Fruit fly (Drosophila melanogaster) whole organism, embryonic: Measurements from ENCODE around the gene Mst77F.

Experiments
- Blimp-1 ChIP-seq: fragments of 200-800 bp; sonication (Bioruptor generic); optimal IDR thresholded peaks from 3 replicates; lab custom pipeline; 2018; ENCODE audit warnings: missing biosample characterization, missing genetic modification characterization, mild to moderate bottlenecking, moderate library complexity, missing genetic modification reagents
- CG1024 ChIP-seq: fragments of 200-800 bp; sonication (Bioruptor generic); IDR thresholded peaks from 2 replicates; pipeline ENCODE4 v1.3.6; 2022; ENCODE audit warnings: missing biosample characterization, missing genetic modification characterization
- CG10274 ChIP-seq: fragments of 200-800 bp; sonication (Bioruptor generic); optimal IDR thresholded peaks from 3 replicates; lab custom pipeline; 2017; ENCODE audit warnings: missing biosample characterization, mild to moderate bottlenecking, missing genetic modification characterization
- CG10543 ChIP-seq: fragments of 200-800 bp; sonication (Bioruptor generic); optimal IDR thresholded peaks from 3 replicates; lab custom pipeline; 2017; ENCODE audit warnings: missing biosample characterization, mild to moderate bottlenecking, missing genetic modification characterization, moderate library complexity
- CG11696 ChIP-seq: fragments of 200-800 bp; sonication (Bioruptor generic); IDR thresholded peaks from 2 replicates; pipeline ENCODE4 v1.3.6; 2022; ENCODE audit warnings: missing biosample characterization, missing genetic modification characterization
- CG13296 ChIP-seq: fragments of 200-800 bp; sonication (Bioruptor generic); optimal IDR thresholded peaks from 3 replicates; lab custom pipeline; 2018; ENCODE audit warnings: missing biosample characterization, mild to moderate bottlenecking, missing genetic modification characterization
- CG13894 ChIP-seq: fragments of 200-800 bp; sonication (Bioruptor generic); optimal IDR thresholded peaks from 3 replicates; lab custom pipeline; 2018; ENCODE audit warnings: missing biosample characterization, mild to moderate bottlenecking, missing genetic modification characterization, moderate library complexity
- CG14667 ChIP-seq: fragments of 200-800 bp; sonication (Bioruptor generic); IDR thresholded peaks from 2 replicates; pipeline ENCODE4 v1.3.6; 2022; ENCODE audit warnings: missing biosample characterization, missing genetic modification characterization
- CG15073 ChIP-seq: fragments of 200-800 bp; sonication (Bioruptor generic); optimal IDR thresholded peaks from 2 replicates; lab custom pipeline; 2016; ENCODE audit warnings: missing biosample characterization, missing genetic modification characterization
- CG15479 ChIP-seq: fragments of 200-800 bp; sonication (Bioruptor generic); optimal IDR thresholded peaks from 3 replicates; lab custom pipeline; 2019; ENCODE audit warnings: missing biosample characterization, mild to moderate bottlenecking, missing genetic modification characterization, moderate library complexity
- CG15696 ChIP-seq: fragments of 200-800 bp; sonication (Bioruptor generic); optimal IDR thresholded peaks from 2 replicates; lab custom pipeline; 2019; ENCODE audit warnings: missing biosample characterization, mild to moderate bottlenecking, missing genetic modification characterization, moderate library complexity
- CG17186 ChIP-seq: fragments of 200-800 bp; sonication (Bioruptor generic); optimal IDR thresholded peaks from 3 replicates; lab custom pipeline; 2017; ENCODE audit warnings: missing biosample characterization, missing genetic modification reagents, missing genetic modification characterization
- CG17802 ChIP-seq: fragments of 200-800 bp; sonication (Bioruptor generic); optimal IDR thresholded peaks from 2 replicates; lab custom pipeline; 2018; ENCODE audit warnings: missing biosample characterization, mild to moderate bottlenecking, missing genetic modification characterization, moderate library complexity
- CG18476 ChIP-seq: fragments of 200-800 bp; sonication (Bioruptor generic); optimal IDR thresholded peaks from 2 replicates; lab custom pipeline; 2016; ENCODE audit warnings: missing biosample characterization, mild to moderate bottlenecking, missing genetic modification characterization
- CG18599 ChIP-seq: fragments of 200-800 bp; sonication (Bioruptor generic); optimal IDR thresholded peaks from 3 replicates; lab custom pipeline; 2017; ENCODE audit warnings: missing biosample characterization, missing genetic modification characterization, mild to moderate bottlenecking, moderate library complexity, missing genetic modification reagents
- CG2199 ChIP-seq: fragments of 200-800 bp; sonication (Bioruptor generic); IDR thresholded peaks from 3 replicates; pipeline ENCODE4 v1.3.6; 2022; ENCODE audit warnings: missing biosample characterization, missing genetic modification characterization
- CG3163 ChIP-seq: fragments of 200-800 bp; sonication (Bioruptor generic); optimal IDR thresholded peaks from 3 replicates; lab custom pipeline; 2016; ENCODE audit warnings: missing biosample characterization, missing genetic modification characterization
- CG32532 ChIP-seq: fragments of 200-800 bp; sonication (Bioruptor generic); IDR thresholded peaks from 2 replicates; pipeline ENCODE4 v1.3.6; 2022; ENCODE audit warnings: missing biosample characterization, missing genetic modification characterization
- CG4282 ChIP-seq: fragments of 200-800 bp; sonication (Bioruptor generic); optimal IDR thresholded peaks from 2 replicates; lab custom pipeline; 2016; ENCODE audit warnings: missing biosample characterization, missing genetic modification characterization
- CG5953 ChIP-seq: fragments of 200-800 bp; sonication (Bioruptor generic); IDR thresholded peaks from 2 replicates; pipeline ENCODE4 v1.3.6; 2022; ENCODE audit warnings: missing biosample characterization, missing genetic modification characterization
- CG6654 ChIP-seq: fragments of 200-800 bp; sonication (Bioruptor generic); optimal IDR thresholded peaks from 2 replicates; lab custom pipeline; 2017; ENCODE audit warnings: missing biosample characterization, mild to moderate bottlenecking, missing genetic modification characterization
- CG8478 ChIP-seq: fragments of >200 bp; optimal IDR thresholded peaks from 2 replicates; lab custom pipeline; 2018
- CG8765 ChIP-seq: fragments of 200-800 bp; sonication (Bioruptor generic); IDR thresholded peaks from 2 replicates; pipeline ENCODE4 v1.3.6; 2022; ENCODE audit warnings: missing biosample characterization, missing genetic modification characterization
- CG8944 ChIP-seq: fragments of 200-800 bp; sonication (Bioruptor generic); optimal IDR thresholded peaks from 3 replicates; lab custom pipeline; 2016; ENCODE audit warnings: missing biosample characterization, missing genetic modification characterization
- Camta ChIP-seq: fragments of 200-800 bp; sonication (Bioruptor generic); optimal IDR thresholded peaks from 2 replicates; lab custom pipeline; 2016; ENCODE audit warnings: missing biosample characterization, missing genetic modification characterization
- Drgx ChIP-seq: fragments of 200-800 bp; sonication (Bioruptor generic); IDR thresholded peaks from 2 replicates; pipeline ENCODE4 v1.3.6; 2022; ENCODE audit warnings: missing biosample characterization, missing genetic modification characterization
- Ets97D ChIP-seq: fragments of 200-800 bp; sonication (Bioruptor generic); optimal IDR thresholded peaks from 3 replicates; lab custom pipeline; 2016; ENCODE audit warnings: missing biosample characterization, missing genetic modification characterization
- Fer3 ChIP-seq: fragments of 200-800 bp; sonication (Bioruptor generic); optimal IDR thresholded peaks from 2 replicates; lab custom pipeline; 2018; ENCODE audit warnings: missing biosample characterization, mild to moderate bottlenecking, missing genetic modification characterization, moderate library complexity
- H15 ChIP-seq: fragments of 200-800 bp; sonication (Bioruptor generic); IDR thresholded peaks from 3 replicates; pipeline ENCODE4 v1.3.6; 2022; ENCODE audit warnings: missing biosample characterization, missing genetic modification characterization
- HmgD ChIP-seq: fragments of 200-800 bp; sonication (Bioruptor generic); optimal IDR thresholded peaks from 3 replicates; lab custom pipeline; 2016; ENCODE audit warnings: missing biosample characterization, missing genetic modification characterization
- MBD-R2 ChIP-seq: fragments of 200-800 bp; sonication (Bioruptor generic); IDR thresholded peaks from 2 replicates; pipeline ENCODE4 v1.3.6; 2022; ENCODE audit warnings: missing biosample characterization, missing genetic modification characterization
- NC2β ChIP-seq: fragments of 200-800 bp; sonication (Bioruptor generic); optimal IDR thresholded peaks from 2 replicates; lab custom pipeline; 2016; ENCODE audit warnings: missing biosample characterization, missing genetic modification characterization
- Nf-YA ChIP-seq: fragments of 200-800 bp; sonication (Bioruptor generic); IDR thresholded peaks from 2 replicates; pipeline ENCODE4 v1.3.6; 2022; ENCODE audit warnings: missing biosample characterization, missing genetic modification characterization
- Pdp1 ChIP-seq, 2 experiments: fragments of 200-800 bp; sonication (Bioruptor generic); optimal IDR thresholded peaks; 3 replicates each; lab custom pipeline; 2016; ENCODE audit warnings: missing biosample characterization in 2 of 2, missing genetic modification characterization in 2 of 2, mild to moderate bottlenecking in 1 of 2, moderate library complexity in 1 of 2
- Ravus ChIP-seq: fragments of 200-800 bp; sonication (Bioruptor generic); IDR thresholded peaks from 2 replicates; pipeline ENCODE4 v1.3.6; 2022; ENCODE audit warnings: missing biosample characterization, missing genetic modification characterization
- Xbp1 ChIP-seq: fragments of 200-800 bp; sonication (Bioruptor generic); optimal IDR thresholded peaks from 3 replicates; lab custom pipeline; 2016; ENCODE audit warnings: missing biosample characterization, mild to moderate bottlenecking, missing genetic modification characterization
- YL-1 ChIP-seq: fragments of 200-800 bp; sonication (Bioruptor generic); optimal IDR thresholded peaks from 3 replicates; lab custom pipeline; 2017; ENCODE audit warnings: missing biosample characterization, mild to moderate bottlenecking, missing genetic modification characterization
- ab ChIP-seq: fragments of 200-800 bp; sonication (Bioruptor generic); optimal IDR thresholded peaks from 2 replicates; lab custom pipeline; 2016; ENCODE audit warnings: missing biosample characterization, missing genetic modification characterization
- btn ChIP-seq: fragments of 200-800 bp; sonication (Bioruptor generic); optimal IDR thresholded peaks from 2 replicates; lab custom pipeline; 2016; ENCODE audit warnings: missing biosample characterization, missing genetic modification characterization
- crc ChIP-seq: fragments of 200-800 bp; sonication (Bioruptor generic); optimal IDR thresholded peaks from 2 replicates; lab custom pipeline; 2016; ENCODE audit warnings: missing biosample characterization, missing genetic modification characterization
- eve ChIP-seq, 2 experiments: fragments of >200 bp; optimal IDR thresholded peaks; 2 replicates each; lab custom pipeline; 2017; ENCODE audit warnings: missing biosample characterization in 2 of 2, missing genetic modification characterization in 2 of 2
- fru ChIP-seq: fragments of >200 bp; optimal IDR thresholded peaks from 2 replicates; lab custom pipeline; 2017
- gce ChIP-seq: fragments of 200-800 bp; sonication (Bioruptor generic); IDR thresholded peaks from 3 replicates; pipeline ENCODE4 v1.3.6; 2022; ENCODE audit warnings: missing biosample characterization, missing genetic modification characterization
- grn ChIP-seq: fragments of 200-800 bp; sonication (Bioruptor generic); optimal IDR thresholded peaks from 3 replicates; lab custom pipeline; 2017; ENCODE audit warnings: missing biosample characterization, missing genetic modification characterization
- h ChIP-seq: fragments of >200 bp; optimal IDR thresholded peaks from 2 replicates; lab custom pipeline; 2017
- mld ChIP-seq: fragments of 200-800 bp; sonication (Bioruptor generic); IDR thresholded peaks from 3 replicates; pipeline ENCODE4 v1.3.6; 2022; ENCODE audit warnings: missing biosample characterization, missing genetic modification characterization; ENCODE audit not compliant: partially characterized antibody
- org-1 ChIP-seq: fragments of 200-800 bp; sonication (Bioruptor generic); optimal IDR thresholded peaks from 2 replicates; lab custom pipeline; 2017; ENCODE audit warnings: missing biosample characterization, missing genetic modification characterization
- peb ChIP-seq: fragments of 200-800 bp; sonication (Bioruptor generic); IDR thresholded peaks from 2 replicates; pipeline ENCODE4 v1.3.6; 2022; ENCODE audit warnings: missing biosample characterization, missing genetic modification characterization
- ro ChIP-seq: fragments of 200-800 bp; sonication (Bioruptor generic); IDR thresholded peaks from 2 replicates; pipeline ENCODE4 v1.3.6; 2022; ENCODE audit warnings: missing biosample characterization, missing genetic modification characterization
- sens-2 ChIP-seq: fragments of 200-800 bp; sonication (Bioruptor generic); IDR thresholded peaks from 2 replicates; pipeline ENCODE4 v1.3.6; 2022; ENCODE audit warnings: missing biosample characterization, missing genetic modification characterization
- sna ChIP-seq: fragments of 200-800 bp; sonication (Bioruptor generic); IDR thresholded peaks from 2 replicates; pipeline ENCODE4 v1.3.6; 2022; ENCODE audit warnings: missing biosample characterization, missing genetic modification characterization; ENCODE audit not compliant: partially characterized antibody
- stwl ChIP-seq: fragments of 200-800 bp; sonication (Bioruptor generic); optimal IDR thresholded peaks from 3 replicates; lab custom pipeline; 2018; ENCODE audit warnings: missing biosample characterization, mild to moderate bottlenecking, missing genetic modification characterization, moderate library complexity

Gene Mst77F

dm6 chr3L:20798325-20798846 lies 19.4 kb downstream of the Mst77F start, which contains the start of the genes CG3698 and tzn (continued):
- TF ChIP-seq H15 (peak; percentile 94), HmgD (peak; percentile 66), Camta (GFP tag; lab: Kevin White, UChicago) (peak; percentile 87), CG13894 (no peak), ab (GFP tag; lab: Kevin White, UChicago) (no peak), CG15073 (GFP tag; lab: Kevin White, UChicago) (peak; percentile 52), Nf-YA (peak; percentile 89), h (lab: Kevin White, UChicago) (no peak), CG8765 (peak; percentile 82), sens-2 (GFP tag; lab: Robert Waterston, UW) (peak; percentile 95), YL-1 (GFP tag; lab: Kevin White, UChicago) (peak; percentile 97), Pdp1 (GFP tag; optimal IDR thresholded peaks at IDR 0.05; lab: Kevin White, UChicago) (peak in 1 of 2 experiments; percentile 75), MBD-R2 (GFP tag; lab: Robert Waterston, UW) (peak; percentile 96), fru (lab: Kevin White, UChicago) (no peak), btn (GFP tag; lab: Kevin White, UChicago) (peak; percentile 71), CG3163 (GFP tag; lab: Kevin White, UChicago) (peak; percentile 58), CG17802 (tag; lab: Kevin White, UChicago) (peak; percentile 90), CG10543 (GFP tag; lab: Kevin White, UChicago) (peak; percentile 91), peb (GFP tag; lab: Robert Waterston, UW) (peak; percentile 68), NC2β (peak; percentile 84), CG32532 (GFP tag; lab: Robert Waterston, UW) (peak; percentile 96), grn (GFP tag; lab: Kevin White, UChicago) (peak; percentile 67), CG4282 (GFP tag; lab: Kevin White, UChicago) (peak; percentile 38), CG11696 (peak; percentile 72), ro (peak; percentile 75), mld (GFP tag; lab: Robert Waterston, UW) (no peak), sna (no peak), CG5953 (GFP tag; lab: Robert Waterston, UW) (peak; percentile 93), crc (GFP tag; lab: Kevin White, UChicago) (peak; percentile 45), CG2199 (GFP tag; lab: Robert Waterston, UW) (peak; percentile 97), eve (GFP tag; optimal IDR thresholded peaks at IDR 0.05; lab: Kevin White, UChicago) (no peak), CG18599 (GFP tag; lab: Kevin White, UChicago) (peak; percentile 93), Xbp1 (peak; percentile 94), CG8944 (GFP tag; lab: Kevin White, UChicago) (peak; percentile 70), CG14667 (peak; percentile 88), org-1 (peak; percentile 90), Fer3 (tag; lab: Kevin White, UChicago) (peak; percentile 92), CG15696 (tag; lab: Kevin White, UChicago) (peak; percentile 72), CG10274 (GFP tag; lab: Kevin White, UChicago) (peak; percentile 88), CG18476 (GFP tag; lab: Kevin White, UChicago) (peak; percentile 67), CG1024 (peak; percentile 87), CG6654 (GFP tag; lab: Kevin White, UChicago) (peak; percentile 88), CG15479 (GFP tag; lab: Kevin White, UChicago) (peak; percentile 12), Drgx (GFP tag; lab: Robert Waterston, UW) (peak; percentile 47; the same call in 1 of the 2 replicates), CG13296 (GFP tag; lab: Kevin White, UChicago) (peak; percentile 94), Ets97D (GFP tag; lab: Kevin White, UChicago) (peak; percentile 100), CG17186 (peak; percentile 85), CG8478 (lab: Kevin White, UChicago) (no peak), stwl (peak; percentile 91), gce (GFP tag; lab: Robert Waterston, UW) (peak; percentile 93), Blimp-1 (GFP tag; lab: Kevin White, UChicago) (no peak), Ravus (peak; percentile 75)
